Worm (Caenorhabditis elegans) whole organism, late embryonic: ENCODE data around the gene dsl-1.
"Not testable (repeated sequence)": the region's sequence is repeated elsewhere in the genome, so short reads cannot be mapped to it uniquely, and the experiment has no call there.

Experiments used
- ahr-1 ChIP-seq: sonication (generic microtip); optimal IDR thresholded peaks from 2 replicates; lab custom pipeline; 2016; ENCODE audit warnings: missing genetic modification characterization, missing compliant biosample characterization
- ama-1 ChIP-seq: fragments of 150-350 bp; optimal IDR thresholded peaks from 2 replicates; lab custom pipeline; 2014
- ets-4 ChIP-seq: sonication (generic microtip); optimal IDR thresholded peaks from 2 replicates; lab custom pipeline; 2016; ENCODE audit warnings: missing genetic modification characterization, missing compliant biosample characterization
- fax-1 ChIP-seq: sonication (generic microtip); optimal IDR thresholded peaks from 2 replicates; lab custom pipeline; 2016; ENCODE audit warnings: missing genotype, missing genetic modification characterization, missing compliant biosample characterization
- hlh-8 ChIP-seq: sonication (generic microtip); optimal IDR thresholded peaks from 2 replicates; lab custom pipeline; 2016; ENCODE audit warnings: missing genotype, missing genetic modification characterization, missing compliant biosample characterization
- nhr-11 ChIP-seq: fragments of 150-350 bp; optimal IDR thresholded peaks from 2 replicates; lab custom pipeline; 2014; ENCODE audit warnings: missing biosample characterization, missing genetic modification characterization
- pha-2 ChIP-seq: sonication (generic microtip); optimal IDR thresholded peaks from 2 replicates; lab custom pipeline; 2017; ENCODE audit warnings: mild to moderate bottlenecking, missing genetic modification characterization, missing compliant biosample characterization
- syd-9 ChIP-seq: sonication (generic microtip); optimal IDR thresholded peaks from 2 replicates; lab custom pipeline; 2016; ENCODE audit warnings: mild to moderate bottlenecking, missing genetic modification characterization, moderate library complexity, missing compliant biosample characterization

DNA sequence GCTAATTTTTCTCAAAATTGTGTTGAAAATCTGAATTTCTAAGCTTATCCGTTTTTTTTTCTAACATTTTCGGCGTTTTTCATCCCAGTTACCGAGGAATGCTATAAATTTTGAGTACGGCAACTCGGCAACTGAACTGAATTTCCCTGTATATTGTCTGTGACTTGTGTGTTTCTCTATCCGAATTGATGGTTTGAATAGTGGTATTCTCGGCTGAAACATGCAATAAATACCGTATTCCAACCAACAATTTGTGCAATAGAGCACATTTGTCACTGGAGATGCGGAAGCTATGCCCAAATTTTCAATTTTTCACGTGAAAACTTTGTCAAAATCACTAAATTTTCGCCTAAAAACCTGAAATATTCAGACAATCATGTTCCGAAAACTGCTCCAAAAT is 25.6 kb downstream of the dsl-1 start, which contains the start of gene rmif-2:
- TF ChIP-seq ets-4 (tag; lab: Kevin White, UChicago); hlh-8 (tag; lab: Kevin White, UChicago); syd-9; pha-2 (tag; lab: Kevin White, UChicago); ahr-1; nhr-11 (tag; lab: Kevin White, UChicago); ama-1 (lab: Kevin White, UChicago); fax-1 (tag; lab: Kevin White, UChicago): not testable (repeated sequence)
